Fruit fly (Drosophila melanogaster) whole organism, prepupa: ENCODE data around the gene CG7304.

Source experiments
- Blimp-1 ChIP-seq: fragments of 200-800 bp; sonication (Bioruptor generic); optimal IDR thresholded peaks from 3 replicates; lab custom pipeline; 2017; ENCODE audit warnings: missing biosample characterization, missing genetic modification characterization, mild to moderate bottlenecking, moderate library complexity, missing genetic modification reagents
- CG11294 ChIP-seq: fragments of 200-800 bp; sonication (Bioruptor generic); IDR thresholded peaks from 2 replicates; pipeline ENCODE4 v1.3.6; 2022; ENCODE audit warnings: missing biosample characterization, missing genetic modification characterization
- CG16779 ChIP-seq: fragments of 200-800 bp; sonication (Bioruptor generic); optimal IDR thresholded peaks from 3 replicates; lab custom pipeline; 2017; ENCODE audit warnings: missing biosample characterization, mild to moderate bottlenecking, missing genetic modification characterization
- CG3032 ChIP-seq: fragments of 200-800 bp; optimal IDR thresholded peaks from 2 replicates; lab custom pipeline; 2019; ENCODE audit warnings: missing biosample characterization, mild to moderate bottlenecking, missing genetic modification characterization, moderate library complexity
- CG31627 ChIP-seq: fragments of 200-800 bp; sonication (Bioruptor generic); optimal IDR thresholded peaks from 3 replicates; lab custom pipeline; 2016; ENCODE audit warnings: missing biosample characterization, missing genetic modification characterization
- CG32006 ChIP-seq: fragments of 200-800 bp; sonication (Bioruptor generic); optimal IDR thresholded peaks from 3 replicates; lab custom pipeline; 2017; ENCODE audit warnings: missing biosample characterization, mild to moderate bottlenecking, missing genetic modification characterization
- CG34406 ChIP-seq: fragments of 200-800 bp; sonication (Bioruptor generic); optimal IDR thresholded peaks from 3 replicates; lab custom pipeline; 2016; ENCODE audit warnings: missing biosample characterization, missing genetic modification characterization
- CG4318 ChIP-seq: fragments of 200-800 bp; sonication (Bioruptor generic); optimal IDR thresholded peaks from 3 replicates; lab custom pipeline; 2017; ENCODE audit warnings: missing biosample characterization, mild to moderate bottlenecking, missing genetic modification characterization
- CG6163 ChIP-seq: fragments of 200-800 bp; sonication (Bioruptor generic); IDR thresholded peaks from 3 replicates; pipeline ENCODE4 v1.3.6; 2022; ENCODE audit warnings: missing biosample characterization, missing genetic modification characterization
- CG6276 ChIP-seq: fragments of 200-800 bp; sonication (Bioruptor generic); optimal IDR thresholded peaks from 2 replicates; lab custom pipeline; 2017; ENCODE audit warnings: missing biosample characterization, mild to moderate bottlenecking, missing genetic modification characterization
- CG6792 ChIP-seq: fragments of 200-800 bp; sonication (Bioruptor generic); optimal IDR thresholded peaks from 3 replicates; lab custom pipeline; 2016; ENCODE audit warnings: missing biosample characterization, missing genetic modification characterization
- CG6808 ChIP-seq: fragments of 200-800 bp; sonication (Bioruptor generic); optimal IDR thresholded peaks from 3 replicates; lab custom pipeline; 2017; ENCODE audit warnings: missing biosample characterization, missing genetic modification characterization, mild to moderate bottlenecking, moderate library complexity, missing genetic modification reagents
- CG6854 ChIP-seq: fragments of 200-800 bp; sonication (Bioruptor generic); optimal IDR thresholded peaks from 2 replicates; lab custom pipeline; 2017; ENCODE audit warnings: missing biosample characterization, mild to moderate bottlenecking, missing genetic modification characterization
- CG7368 ChIP-seq: fragments of 200-800 bp; sonication (Bioruptor generic); optimal IDR thresholded peaks from 3 replicates; lab custom pipeline; 2016; ENCODE audit warnings: missing biosample characterization, missing genetic modification characterization
- CG8119 ChIP-seq: fragments of 200-800 bp; sonication (Bioruptor generic); IDR thresholded peaks from 3 replicates; pipeline ENCODE4 v1.3.6; 2022; ENCODE audit warnings: missing biosample characterization, missing genetic modification characterization
- CG8319 ChIP-seq: fragments of 200-800 bp; sonication (Bioruptor generic); optimal IDR thresholded peaks from 3 replicates; lab custom pipeline; 2016; ENCODE audit warnings: missing biosample characterization, missing genetic modification characterization
- CG8632 ChIP-seq: fragments of 200-800 bp; sonication (Bioruptor generic); optimal IDR thresholded peaks from 3 replicates; lab custom pipeline; 2016; ENCODE audit warnings: missing biosample characterization, missing genetic modification characterization
- CG9139 ChIP-seq: fragments of 200-800 bp; sonication (Bioruptor generic); optimal IDR thresholded peaks from 3 replicates; lab custom pipeline; 2017; ENCODE audit warnings: missing biosample characterization, mild to moderate bottlenecking, missing genetic modification characterization
- Eip75B ChIP-seq: fragments of 200-800 bp; sonication (Bioruptor generic); optimal IDR thresholded peaks from 3 replicates; lab custom pipeline; 2016; ENCODE audit warnings: missing biosample characterization, missing genetic modification characterization
- Eip78C ChIP-seq: fragments of 200-800 bp; sonication (Bioruptor generic); peaks from one replicate; lab custom pipeline; 2016; ENCODE audit warnings: missing biosample characterization, missing genetic modification characterization
- Eip93F ChIP-seq: fragments of 200-800 bp; sonication (Bioruptor generic); optimal IDR thresholded peaks from 2 replicates; lab custom pipeline; 2016; ENCODE audit warnings: missing biosample characterization, mild to moderate bottlenecking, missing genetic modification characterization
- Ets21C ChIP-seq: fragments of 200-800 bp; sonication (Bioruptor generic); optimal IDR thresholded peaks from 3 replicates; lab custom pipeline; 2016; ENCODE audit warnings: missing biosample characterization, missing genetic modification characterization
- Ets96B ChIP-seq: fragments of 200-800 bp; optimal IDR thresholded peaks from 2 replicates; lab custom pipeline; 2019; ENCODE audit warnings: missing biosample characterization, mild to moderate bottlenecking, missing genetic modification characterization, moderate library complexity
- Gug ChIP-seq: fragments of 200-800 bp; sonication (Bioruptor generic); IDR thresholded peaks from 2 replicates; pipeline ENCODE4 v1.3.6; 2022; ENCODE audit warnings: missing biosample characterization, missing genetic modification characterization
- Hr4 ChIP-seq: fragments of 200-800 bp; sonication (Bioruptor generic); optimal IDR thresholded peaks from 3 replicates; lab custom pipeline; 2016; ENCODE audit warnings: missing biosample characterization, missing genetic modification characterization
- Met ChIP-seq: fragments of 200-800 bp; sonication (Bioruptor generic); optimal IDR thresholded peaks from 3 replicates; lab custom pipeline; 2016; ENCODE audit warnings: missing biosample characterization, missing genetic modification characterization
- OdsH ChIP-seq: fragments of 200-800 bp; sonication (Bioruptor generic); optimal IDR thresholded peaks from 3 replicates; lab custom pipeline; 2016; ENCODE audit warnings: missing biosample characterization, missing genetic modification characterization
- Smox ChIP-seq: fragments of 200-800 bp; sonication (Bioruptor generic); optimal IDR thresholded peaks from 3 replicates; lab custom pipeline; 2016; ENCODE audit warnings: missing biosample characterization, missing genetic modification characterization
- Sox102F ChIP-seq: fragments of 200-800 bp; sonication (Bioruptor generic); optimal IDR thresholded peaks from 2 replicates; lab custom pipeline; 2016; ENCODE audit warnings: missing biosample characterization, mild to moderate bottlenecking, missing genetic modification characterization
- Sox15 ChIP-seq: fragments of 200-800 bp; sonication (Bioruptor generic); optimal IDR thresholded peaks from 3 replicates; lab custom pipeline; 2016; ENCODE audit warnings: missing biosample characterization, missing genetic modification characterization
- achi ChIP-seq: fragments of 200-800 bp; sonication (Bioruptor generic); optimal IDR thresholded peaks from 3 replicates; lab custom pipeline; 2016; ENCODE audit warnings: missing biosample characterization, missing genetic modification characterization
- cyc ChIP-seq: fragments of 200-800 bp; sonication (Bioruptor generic); optimal IDR thresholded peaks from 3 replicates; lab custom pipeline; 2016; ENCODE audit warnings: missing biosample characterization, missing genetic modification characterization
- dac ChIP-seq: fragments of 200-800 bp; sonication (Bioruptor generic); optimal IDR thresholded peaks from 2 replicates; lab custom pipeline; 2017; ENCODE audit warnings: missing biosample characterization, mild to moderate bottlenecking, missing genetic modification characterization
- esn ChIP-seq: fragments of 200-800 bp; sonication (Bioruptor generic); optimal IDR thresholded peaks from 2 replicates; lab custom pipeline; 2016; ENCODE audit warnings: missing biosample characterization, mild to moderate bottlenecking, missing genetic modification characterization, moderate library complexity
- fkh ChIP-seq: fragments of 200-800 bp; sonication (Bioruptor generic); optimal IDR thresholded peaks from 3 replicates; lab custom pipeline; 2017; ENCODE audit warnings: missing biosample characterization, mild to moderate bottlenecking, missing genetic modification characterization, moderate library complexity
- lz ChIP-seq: fragments of 200-800 bp; sonication (Bioruptor generic); optimal IDR thresholded peaks from 3 replicates; lab custom pipeline; 2016; ENCODE audit warnings: missing biosample characterization, missing genetic modification characterization
- net ChIP-seq: fragments of 200-800 bp; sonication (Bioruptor generic); optimal IDR thresholded peaks from 3 replicates; lab custom pipeline; 2016; ENCODE audit warnings: missing biosample characterization, missing genetic modification characterization
- pdm3 ChIP-seq: fragments of 200-800 bp; sonication (Bioruptor generic); optimal IDR thresholded peaks from 3 replicates; lab custom pipeline; 2016; ENCODE audit warnings: missing biosample characterization, missing genetic modification characterization
- spab ChIP-seq: fragments of 200-800 bp; sonication (Bioruptor generic); optimal IDR thresholded peaks from 2 replicates; lab custom pipeline; 2017; ENCODE audit warnings: missing biosample characterization, mild to moderate bottlenecking, missing genetic modification characterization, missing genetic modification reagents
- ss ChIP-seq, 2 experiments: fragments of 200-800 bp; sonication (Bioruptor generic); optimal IDR thresholded peaks; 2 replicates in 1 of 2; 3 replicates in 1 of 2; lab custom pipeline; 2017 to 2018; ENCODE audit warnings: mild to moderate bottlenecking in 2 of 2, missing biosample characterization in 2 of 2, missing genetic modification characterization in 2 of 2, moderate library complexity in 1 of 2
- svp ChIP-seq: fragments of 200-800 bp; sonication (Bioruptor generic); peaks from one replicate; lab custom pipeline; 2016; ENCODE audit warnings: missing biosample characterization, missing genetic modification characterization
- vri ChIP-seq: fragments of 200-800 bp; sonication (Bioruptor generic); optimal IDR thresholded peaks from 3 replicates; lab custom pipeline; 2016; ENCODE audit warnings: missing biosample characterization, mild to moderate bottlenecking, missing genetic modification characterization

The CG7304 gene

dm6 chr3L:15704250-15704985, 24.9 kb downstream of the CG7304 start (continued):
- no peak for TF ChIP-seq dac
- peak; percentile 48 for TF ChIP-seq CG8632 (GFP tag; lab: Kevin White, UChicago)
- TF ChIP-seq CG6808 (GFP tag; lab: Kevin White, UChicago) = peak; percentile 42
- peak; percentile 81 for TF ChIP-seq Eip78C
- TF ChIP-seq CG7368 (GFP tag; lab: Kevin White, UChicago) = no peak
- TF ChIP-seq esn (GFP tag; lab: Kevin White, UChicago) = peak; percentile 32
- TF ChIP-seq net (GFP tag; lab: Kevin White, UChicago) = peak; percentile 34
- TF ChIP-seq CG6854 (GFP tag; lab: Kevin White, UChicago) = no peak
- no peak for TF ChIP-seq CG6163 (GFP tag; lab: Robert Waterston, UW)
- peak; percentile 50 for TF ChIP-seq spab (GFP tag; lab: Kevin White, UChicago)
- peak; percentile 38 for TF ChIP-seq CG34406 (GFP tag; lab: Kevin White, UChicago)
- no peak for TF ChIP-seq cyc (GFP tag; lab: Kevin White, UChicago)
- peak; percentile 34 for TF ChIP-seq Smox
- peak; percentile 66 for TF ChIP-seq Ets96B (tag; lab: Kevin White, UChicago)
- TF ChIP-seq ss (GFP tag; optimal IDR thresholded peaks at IDR 0.05; lab: Kevin White, UChicago) = peak in 1 of 2 experiments; percentile 30
- no peak for TF ChIP-seq Sox102F (GFP tag; lab: Kevin White, UChicago)
- TF ChIP-seq CG4318 (GFP tag; lab: Kevin White, UChicago) = peak; percentile 69
- peak; percentile 10 for TF ChIP-seq Eip75B (GFP tag; lab: Kevin White, UChicago)
- no peak for TF ChIP-seq CG8319 (GFP tag; lab: Kevin White, UChicago)
- no peak for TF ChIP-seq Ets21C
- TF ChIP-seq CG3032 (tag; lab: Kevin White, UChicago) = peak; percentile 39
- TF ChIP-seq CG9139 (GFP tag; lab: Kevin White, UChicago) = no peak
- peak; percentile 64 for TF ChIP-seq OdsH (GFP tag; lab: Kevin White, UChicago)
- TF ChIP-seq svp (GFP tag; lab: Kevin White, UChicago) = peak; percentile 68
- no peak for TF ChIP-seq CG11294 (GFP tag; lab: Robert Waterston, UW)
- peak; percentile 63; the same call in 2 of the 3 replicates for TF ChIP-seq CG8119 (GFP tag; lab: Robert Waterston, UW)
- peak; percentile 73 for TF ChIP-seq achi (GFP tag; lab: Kevin White, UChicago)
- peak; percentile 12 for TF ChIP-seq CG6792 (GFP tag; lab: Kevin White, UChicago)
- peak; percentile 9 for TF ChIP-seq Sox15 (GFP tag; lab: Kevin White, UChicago)
- peak; percentile 33 for TF ChIP-seq Gug (GFP tag; lab: Robert Waterston, UW)
- TF ChIP-seq Hr4 (GFP tag; lab: Kevin White, UChicago) = peak; percentile 55
- TF ChIP-seq CG32006 (GFP tag; lab: Kevin White, UChicago) = peak; percentile 77
- TF ChIP-seq CG6276 (GFP tag; lab: Kevin White, UChicago) = peak; percentile 38

- TF ChIP-seq spab (GFP tag; lab: Kevin White, UChicago) = no peak
- no peak for TF ChIP-seq CG16779 (tag; lab: Kevin White, UChicago)
- TF ChIP-seq pdm3 (GFP tag; lab: Kevin White, UChicago) = no peak
- no peak for TF ChIP-seq Eip93F (GFP tag; lab: Kevin White, UChicago)
- peak; percentile 70 for TF ChIP-seq fkh (GFP tag; lab: Kevin White, UChicago)
- no peak for TF ChIP-seq CG6163 (GFP tag; lab: Robert Waterston, UW)
Measured at dm6 chr3L:15706199-15706598, 26.7 kb downstream of the CG7304 start.

- no peak for TF ChIP-seq pdm3 (GFP tag; lab: Kevin White, UChicago)
- TF ChIP-seq CG6792 (GFP tag; lab: Kevin White, UChicago) = no peak
- no peak for TF ChIP-seq Ets96B (tag; lab: Kevin White, UChicago)
- TF ChIP-seq OdsH (GFP tag; lab: Kevin White, UChicago) = no peak
- no peak for TF ChIP-seq ss (GFP tag; optimal IDR thresholded peaks at IDR 0.05; lab: Kevin White, UChicago)
- TF ChIP-seq svp (GFP tag; lab: Kevin White, UChicago) = no peak
- no peak for TF ChIP-seq Met (GFP tag; lab: Kevin White, UChicago)
- TF ChIP-seq Blimp-1 (GFP tag; lab: Kevin White, UChicago) = no peak
- TF ChIP-seq CG16779 (tag; lab: Kevin White, UChicago) = no peak
- no peak for TF ChIP-seq CG31627 (GFP tag; lab: Kevin White, UChicago)
- TF ChIP-seq Gug (GFP tag; lab: Robert Waterston, UW) = no peak
- no peak for TF ChIP-seq vri
- TF ChIP-seq Hr4 (GFP tag; lab: Kevin White, UChicago) = no peak
- TF ChIP-seq fkh (GFP tag; lab: Kevin White, UChicago) = no peak
- no peak for TF ChIP-seq Eip93F (GFP tag; lab: Kevin White, UChicago)
- TF ChIP-seq Ets21C = no peak
- no peak for TF ChIP-seq lz (GFP tag; lab: Kevin White, UChicago)
Measured at dm6 chr3L:15708158-15708557, 28.6 kb downstream of the CG7304 start.
